Fruit fly (Drosophila melanogaster) whole organism, embryonic: ENCODE results near the gene Paics.

Source experiments
- ATbp ChIP-seq: fragments of 200-800 bp; sonication (Bioruptor generic); optimal IDR thresholded peaks from 2 replicates; lab custom pipeline; 2017; ENCODE audit warnings: missing biosample characterization, mild to moderate bottlenecking, missing genetic modification characterization, missing genetic modification reagents
- Atf3 ChIP-seq: fragments of 200-800 bp; sonication (Bioruptor generic); optimal IDR thresholded peaks from 3 replicates; lab custom pipeline; 2016; ENCODE audit warnings: missing biosample characterization, missing genetic modification characterization
- CG10147 ChIP-seq: fragments of 200-800 bp; sonication (Bioruptor generic); optimal IDR thresholded peaks from 2 replicates; lab custom pipeline; 2019; ENCODE audit warnings: missing biosample characterization, mild to moderate bottlenecking, missing genetic modification characterization, moderate library complexity
- CG11247 ChIP-seq: fragments of 200-800 bp; sonication (Bioruptor generic); IDR thresholded peaks from 2 replicates; pipeline ENCODE4 v1.3.6; 2022; ENCODE audit warnings: missing biosample characterization, missing genetic modification characterization
- CG11456 ChIP-seq: fragments of 200-800 bp; sonication (Bioruptor generic); IDR thresholded peaks from 3 replicates; pipeline ENCODE4 v1.3.6; 2022; ENCODE audit warnings: missing biosample characterization, missing genetic modification characterization
- CG11504 ChIP-seq: fragments of 200-800 bp; sonication (Bioruptor generic); optimal IDR thresholded peaks from 3 replicates; lab custom pipeline; 2019; ENCODE audit warnings: missing biosample characterization, mild to moderate bottlenecking, missing genetic modification characterization, moderate library complexity
- CG12744 ChIP-seq: fragments of 200-800 bp; sonication (Bioruptor generic); optimal IDR thresholded peaks from 2 replicates; lab custom pipeline; 2016; ENCODE audit warnings: missing biosample characterization, missing genetic modification characterization
- CG12942 ChIP-seq: fragments of 200-800 bp; sonication (Bioruptor generic); optimal IDR thresholded peaks from 3 replicates; lab custom pipeline; 2016; ENCODE audit warnings: missing biosample characterization, missing genetic modification characterization
- CG13287 ChIP-seq: fragments of 200-800 bp; sonication (Bioruptor generic); IDR thresholded peaks from 2 replicates; pipeline ENCODE4 v1.3.6; 2022; ENCODE audit warnings: missing biosample characterization, missing genetic modification characterization; ENCODE audit not compliant: partially characterized antibody
- CG13775 ChIP-seq: fragments of 200-800 bp; sonication (Bioruptor generic); optimal IDR thresholded peaks from 3 replicates; lab custom pipeline; 2017; ENCODE audit warnings: missing biosample characterization, mild to moderate bottlenecking, missing genetic modification characterization
- CG14050 ChIP-seq: fragments of 200-800 bp; sonication (Bioruptor generic); IDR thresholded peaks from 3 replicates; pipeline ENCODE4 v1.3.6; 2022; ENCODE audit warnings: missing biosample characterization, missing genetic modification characterization
- CG14441 ChIP-seq: fragments of 200-800 bp; sonication (Bioruptor generic); IDR thresholded peaks from 2 replicates; pipeline ENCODE4 v1.3.6; 2022; ENCODE audit warnings: missing biosample characterization, missing genetic modification characterization
- CG1529 ChIP-seq: fragments of 200-800 bp; sonication (Bioruptor generic); optimal IDR thresholded peaks from 3 replicates; lab custom pipeline; 2018; ENCODE audit warnings: missing biosample characterization, missing genetic modification characterization
- CG17612 ChIP-seq: fragments of 200-800 bp; sonication (Bioruptor generic); IDR thresholded peaks from 2 replicates; pipeline ENCODE4 v1.3.6; 2022; ENCODE audit warnings: missing biosample characterization, missing genetic modification characterization
- CG18619 ChIP-seq: fragments of 200-800 bp; sonication (Bioruptor generic); optimal IDR thresholded peaks from 3 replicates; lab custom pipeline; 2017; ENCODE audit warnings: missing biosample characterization, mild to moderate bottlenecking, missing genetic modification characterization
- CG31388 ChIP-seq: fragments of 200-800 bp; sonication (Bioruptor generic); optimal IDR thresholded peaks from 2 replicates; lab custom pipeline; 2016; ENCODE audit warnings: missing biosample characterization, missing genetic modification characterization
- CG4282 ChIP-seq: fragments of 200-800 bp; sonication (Bioruptor generic); optimal IDR thresholded peaks from 2 replicates; lab custom pipeline; 2016; ENCODE audit warnings: missing biosample characterization, missing genetic modification characterization
- CG4328 ChIP-seq: fragments of 200-800 bp; sonication (Bioruptor generic); optimal IDR thresholded peaks from 3 replicates; lab custom pipeline; 2017; ENCODE audit warnings: missing biosample characterization, missing genetic modification reagents, missing genetic modification characterization
- CG9817 ChIP-seq: fragments of 200-800 bp; sonication (Bioruptor generic); optimal IDR thresholded peaks from 2 replicates; lab custom pipeline; 2018; ENCODE audit warnings: missing biosample characterization, mild to moderate bottlenecking, missing genetic modification characterization, moderate library complexity
- CG9932 ChIP-seq: fragments of 200-800 bp; sonication (Bioruptor generic); IDR thresholded peaks from 2 replicates; pipeline ENCODE4 v1.3.6; 2022; ENCODE audit warnings: missing biosample characterization, missing genetic modification characterization
- CrebB ChIP-seq: fragments of 200-800 bp; sonication (Bioruptor generic); optimal IDR thresholded peaks from 3 replicates; lab custom pipeline; 2018; ENCODE audit warnings: missing biosample characterization, mild to moderate bottlenecking, missing genetic modification characterization
- Dfd ChIP-seq, 2 experiments: fragments of >200 bp; optimal IDR thresholded peaks; 2 replicates each; lab custom pipeline; 2017; ENCODE audit warnings: missing biosample characterization in 2 of 2, missing genetic modification characterization in 2 of 2
- Dip2 ChIP-seq: fragments of 200-800 bp; sonication (Bioruptor generic); IDR thresholded peaks from 2 replicates; pipeline ENCODE4 v1.3.6; 2022; ENCODE audit warnings: missing biosample characterization, missing genetic modification characterization
- Dref ChIP-seq: fragments of 200-800 bp; sonication (Bioruptor generic); IDR thresholded peaks from 2 replicates; pipeline ENCODE4 v1.3.6; 2022; ENCODE audit warnings: missing biosample characterization, missing genetic modification characterization
- Fer3 ChIP-seq: fragments of 200-800 bp; sonication (Bioruptor generic); optimal IDR thresholded peaks from 2 replicates; lab custom pipeline; 2018; ENCODE audit warnings: missing biosample characterization, mild to moderate bottlenecking, missing genetic modification characterization, moderate library complexity
- HLH54F ChIP-seq: fragments of 200-800 bp; sonication (Bioruptor generic); optimal IDR thresholded peaks from 3 replicates; lab custom pipeline; 2016; ENCODE audit warnings: missing biosample characterization, missing genetic modification characterization
- Hey ChIP-seq: fragments of 200-800 bp; sonication (Bioruptor generic); optimal IDR thresholded peaks from 3 replicates; lab custom pipeline; 2018; ENCODE audit warnings: missing biosample characterization, mild to moderate bottlenecking, missing genetic modification characterization
- Hr3 ChIP-seq: fragments of 200-800 bp; sonication (Bioruptor generic); optimal IDR thresholded peaks from 3 replicates; lab custom pipeline; 2016; ENCODE audit warnings: missing biosample characterization, missing genetic modification characterization
- Lhr ChIP-seq: fragments of 200-800 bp; sonication (Bioruptor generic); optimal IDR thresholded peaks from 3 replicates; lab custom pipeline; 2017; ENCODE audit warnings: mild to moderate bottlenecking, missing biosample characterization, missing genetic modification reagents, missing genetic modification characterization
- Lim3 ChIP-seq: fragments of 200-800 bp; sonication (Bioruptor generic); IDR thresholded peaks from 2 replicates; pipeline ENCODE4 v1.3.6; 2022; ENCODE audit warnings: missing biosample characterization, missing genetic modification characterization
- NC2α ChIP-seq: fragments of 200-800 bp; sonication (Bioruptor generic); optimal IDR thresholded peaks from 2 replicates; lab custom pipeline; 2016; ENCODE audit warnings: missing biosample characterization, missing genetic modification characterization
- Nf-YA ChIP-seq: fragments of 200-800 bp; sonication (Bioruptor generic); IDR thresholded peaks from 2 replicates; pipeline ENCODE4 v1.3.6; 2022; ENCODE audit warnings: missing biosample characterization, missing genetic modification characterization
- Nf-YB ChIP-seq: fragments of 200-800 bp; sonication (Bioruptor generic); optimal IDR thresholded peaks from 3 replicates; lab custom pipeline; 2019; ENCODE audit warnings: missing biosample characterization, mild to moderate bottlenecking, missing genetic modification characterization, moderate library complexity
- Rfx ChIP-seq: fragments of 200-800 bp; sonication (Bioruptor generic); IDR thresholded peaks from 2 replicates; pipeline ENCODE4 v1.3.6; 2022; ENCODE audit warnings: missing biosample characterization, missing genetic modification characterization
- Rx ChIP-seq: fragments of 200-800 bp; sonication (Bioruptor generic); IDR thresholded peaks from 2 replicates; pipeline ENCODE4 v1.3.6; 2022; ENCODE audit warnings: missing biosample characterization, missing genetic modification characterization
- Xbp1 ChIP-seq: fragments of 200-800 bp; sonication (Bioruptor generic); optimal IDR thresholded peaks from 3 replicates; lab custom pipeline; 2016; ENCODE audit warnings: missing biosample characterization, mild to moderate bottlenecking, missing genetic modification characterization
- ara ChIP-seq: fragments of 200-800 bp; sonication (Bioruptor generic); IDR thresholded peaks from 2 replicates; pipeline ENCODE4 v1.3.6; 2022; ENCODE audit warnings: missing biosample characterization, missing genetic modification characterization
- ci ChIP-seq: fragments of 200-800 bp; sonication (Bioruptor generic); IDR thresholded peaks from 3 replicates; pipeline ENCODE4 v1.3.6; 2022; ENCODE audit warnings: missing biosample characterization, missing genetic modification characterization
- corto ChIP-seq: fragments of 200-800 bp; sonication (Bioruptor generic); optimal IDR thresholded peaks from 2 replicates; lab custom pipeline; 2016; ENCODE audit warnings: missing biosample characterization, mild to moderate bottlenecking, missing genetic modification characterization, moderate library complexity
- ewg ChIP-seq: fragments of 200-800 bp; sonication (Bioruptor generic); optimal IDR thresholded peaks from 3 replicates; lab custom pipeline; 2017; ENCODE audit warnings: mild to moderate bottlenecking, missing biosample characterization, missing genetic modification reagents, missing genetic modification characterization
- gcm ChIP-seq: fragments of 200-800 bp; sonication (Bioruptor generic); optimal IDR thresholded peaks from 2 replicates; lab custom pipeline; 2019; ENCODE audit warnings: missing biosample characterization, mild to moderate bottlenecking, missing genetic modification characterization, moderate library complexity
- h ChIP-seq: fragments of >200 bp; optimal IDR thresholded peaks from 2 replicates; lab custom pipeline; 2017
- hkb ChIP-seq, 2 experiments: fragments of 200-800 bp in 1 of 2; fragments of >200 bp in 1 of 2; sonication (Bioruptor generic) in 1 of 2; IDR thresholded peaks in 1 of 2; optimal IDR thresholded peaks in 1 of 2; 2 replicates each; pipeline versions ENCODE4 v1.3.6 to Lab custom; 2017 to 2022; ENCODE audit warnings: missing biosample characterization in 1 of 2, missing genetic modification characterization in 1 of 2
- jigr1 ChIP-seq: fragments of 200-800 bp; sonication (Bioruptor generic); IDR thresholded peaks from 3 replicates; pipeline ENCODE4 v1.3.6; 2022; ENCODE audit warnings: missing biosample characterization, missing genetic modification characterization
- otp ChIP-seq: fragments of 200-800 bp; sonication (Bioruptor generic); IDR thresholded peaks from 3 replicates; pipeline ENCODE4, ENCODE4 v1.3.6; 2022; ENCODE audit warnings: missing biosample characterization, missing genetic modification characterization
- pnt ChIP-seq: fragments of 200-800 bp; sonication (Bioruptor generic); optimal IDR thresholded peaks from 3 replicates; lab custom pipeline; 2016; ENCODE audit warnings: missing biosample characterization, missing genetic modification characterization
- slou ChIP-seq: fragments of 200-800 bp; sonication (Bioruptor generic); optimal IDR thresholded peaks from 3 replicates; lab custom pipeline; 2016; ENCODE audit warnings: missing biosample characterization, missing genetic modification characterization
- sob ChIP-seq: fragments of 200-800 bp; sonication (Bioruptor generic); IDR thresholded peaks from 2 replicates; pipeline ENCODE4 v1.3.6; 2022; ENCODE audit warnings: missing biosample characterization, missing genetic modification characterization
- stwl ChIP-seq: fragments of 200-800 bp; sonication (Bioruptor generic); optimal IDR thresholded peaks from 3 replicates; lab custom pipeline; 2018; ENCODE audit warnings: missing biosample characterization, mild to moderate bottlenecking, missing genetic modification characterization, moderate library complexity
- sug ChIP-seq: fragments of 200-800 bp; optimal IDR thresholded peaks from 2 replicates; lab custom pipeline; 2019; ENCODE audit warnings: missing biosample characterization, mild to moderate bottlenecking, missing genetic modification characterization, moderate library complexity
- tx ChIP-seq: fragments of 200-800 bp; sonication (Bioruptor generic); optimal IDR thresholded peaks from 2 replicates; lab custom pipeline; 2016; ENCODE audit warnings: missing biosample characterization, missing genetic modification characterization

Gene Paics

DNA sequence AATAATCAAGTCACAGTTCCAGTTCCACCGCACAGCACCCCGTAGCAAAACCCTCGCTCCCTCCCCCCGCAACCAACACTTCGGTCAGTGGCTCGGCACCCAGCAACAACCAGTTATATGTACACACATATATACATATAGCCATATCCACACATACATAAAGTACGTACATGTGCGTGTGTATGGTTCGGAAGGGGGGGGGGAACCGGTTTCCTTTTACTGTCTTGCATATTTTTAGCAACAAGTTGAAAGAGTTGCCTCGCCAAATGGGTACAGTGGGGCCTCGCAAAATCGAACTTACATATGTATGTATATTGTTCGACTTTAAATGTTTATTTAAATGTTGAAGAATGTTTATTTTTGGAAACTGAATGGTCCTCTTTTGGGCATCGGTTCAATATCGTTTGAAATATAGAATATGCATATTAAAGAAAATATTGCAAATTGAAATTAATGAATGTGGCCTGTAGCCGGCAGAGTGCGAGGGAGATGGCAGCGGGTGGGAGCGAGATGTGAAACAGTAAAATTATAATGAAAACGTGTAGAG, 5.3 kb downstream of the Paics start (continued):
- TF ChIP-seq Dref (GFP tag; lab: Robert Waterston, UW) = no peak
- TF ChIP-seq Lhr = peak; percentile 4
- TF ChIP-seq CG13775 (GFP tag; lab: Kevin White, UChicago) = peak; percentile 68
- peak; percentile 67 for TF ChIP-seq CG17612 (GFP tag; lab: Robert Waterston, UW)
- TF ChIP-seq Nf-YB (GFP tag; lab: Kevin White, UChicago) = peak; percentile 38
- peak; percentile 37 for TF ChIP-seq slou (GFP tag; lab: Kevin White, UChicago)
- TF ChIP-seq HLH54F (GFP tag; lab: Kevin White, UChicago) = peak; percentile 78
- peak; percentile 26 for TF ChIP-seq CG1529 (GFP tag; lab: Kevin White, UChicago)
- TF ChIP-seq Atf3 (GFP tag; lab: Kevin White, UChicago) = peak; percentile 1
- TF ChIP-seq Fer3 (tag; lab: Kevin White, UChicago) = peak; percentile 83
- peak; percentile 7; the same call in 1 of the 3 replicates for TF ChIP-seq ci
- peak; percentile 93 for TF ChIP-seq Rfx
- TF ChIP-seq hkb (optimal IDR thresholded peaks at IDR 0.05; lab: Kevin White, UChicago) = no peak
- peak; percentile 79 for TF ChIP-seq hkb (GFP tag; IDR thresholded peaks at IDR 0.05; lab: Robert Waterston, UW)
- peak; percentile 60 for TF ChIP-seq CG18619 (GFP tag; lab: Kevin White, UChicago)
- peak; percentile 63 for TF ChIP-seq CG9817 (tag; lab: Kevin White, UChicago)
- peak; percentile 93 for TF ChIP-seq CG9932
- TF ChIP-seq h (lab: Kevin White, UChicago) = no peak
- peak; percentile 84 for TF ChIP-seq sob (GFP tag; lab: Robert Waterston, UW)
- no peak for TF ChIP-seq Dfd (GFP tag; optimal IDR thresholded peaks at IDR 0.05; lab: Kevin White, UChicago)
- no peak for TF ChIP-seq Lim3 (GFP tag; lab: Robert Waterston, UW)
- TF ChIP-seq Xbp1 (GFP tag; lab: Kevin White, UChicago) = peak; percentile 55
- peak; percentile 45; the same call in 1 of the 2 replicates for TF ChIP-seq ara (GFP tag; lab: Robert Waterston, UW)
- no peak for TF ChIP-seq sug
- TF ChIP-seq CG12744 (GFP tag; lab: Kevin White, UChicago) = no peak
- TF ChIP-seq CrebB (tag; lab: Kevin White, UChicago) = peak; percentile 46
- no peak for TF ChIP-seq CG31388 (GFP tag; lab: Kevin White, UChicago)
- TF ChIP-seq Rx (GFP tag; lab: Robert Waterston, UW) = peak; percentile 66; the same call in 1 of the 2 replicates
- TF ChIP-seq CG14050 (GFP tag; lab: Robert Waterston, UW) = peak; percentile 74
- peak; percentile 68 for TF ChIP-seq CG10147
- peak; percentile 42 for TF ChIP-seq corto (GFP tag; lab: Kevin White, UChicago)
- TF ChIP-seq Dip2 (GFP tag; lab: Robert Waterston, UW) = no peak
- no peak for TF ChIP-seq Hey
- TF ChIP-seq ATbp (GFP tag; lab: Kevin White, UChicago) = peak; percentile 22
- peak; percentile 55; the same call in 2 of the 3 replicates for TF ChIP-seq jigr1
- TF ChIP-seq tx (GFP tag; lab: Kevin White, UChicago) = peak; percentile 42
- TF ChIP-seq NC2α (GFP tag; lab: Kevin White, UChicago) = no peak
- peak; percentile 41 for TF ChIP-seq CG12942 (GFP tag; lab: Kevin White, UChicago)
- peak; percentile 25 for TF ChIP-seq pnt (GFP tag; lab: Kevin White, UChicago)
- peak; percentile 12 for TF ChIP-seq ewg
- peak; percentile 2 for TF ChIP-seq gcm (GFP tag; lab: Kevin White, UChicago)
- TF ChIP-seq CG4282 = no peak
- peak; percentile 33 for TF ChIP-seq Hr3 (GFP tag; lab: Kevin White, UChicago)
- TF ChIP-seq CG11247 (GFP tag; lab: Robert Waterston, UW) = peak; percentile 61
- TF ChIP-seq stwl = no peak
- peak; percentile 66 for TF ChIP-seq CG4328 (GFP tag; lab: Kevin White, UChicago)
- 0 out of 3 replicates have a peak, but pooled peaks have one; percentile 28 for TF ChIP-seq otp
- no peak for TF ChIP-seq CG13287 (GFP tag; lab: Robert Waterston, UW)
- peak; percentile 80; the same call in 2 of the 3 replicates for TF ChIP-seq CG11456
- peak; percentile 74 for TF ChIP-seq CG11504
- peak; percentile 51 for TF ChIP-seq Nf-YA (GFP tag; lab: Robert Waterston, UW)
- TF ChIP-seq CG14441 = peak; percentile 84
